Fruit fly (Drosophila melanogaster): ENCODE results near the gene CG31664.

Gene CG31664

DNA sequence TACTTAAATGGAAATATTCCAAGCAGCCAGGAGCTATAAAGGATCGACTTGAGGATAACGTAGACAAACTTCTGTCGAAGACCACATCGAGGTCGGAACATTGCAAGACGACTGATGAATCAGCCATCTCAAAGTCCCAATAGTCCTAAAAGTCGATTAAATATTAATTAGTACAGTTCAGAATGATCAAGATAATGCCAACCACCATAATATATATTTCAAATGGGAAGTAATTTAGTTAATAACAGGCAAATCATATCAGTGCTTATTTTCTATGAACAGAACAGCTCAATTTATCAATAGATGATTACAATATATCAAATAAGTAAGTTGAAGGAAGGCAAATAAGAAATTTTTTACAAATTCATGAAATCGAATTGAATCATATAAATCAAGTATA is 36.0 kb downstream of the CG31664 start, which contains the start of gene Gr22d:
Gene Gr22d, minus strand, starts transcription at position 101 of the 400 bp plus-strand sequence.
- TF ChIP-seq Myc (optimal IDR thresholded peaks at IDR 0.05) (no peak), h (optimal IDR thresholded peaks at IDR 0.05) (no peak), insv (optimal IDR thresholded peaks at IDR 0.05) (no peak), psq (optimal IDR thresholded peaks at IDR 0.05) (no peak), ttk (optimal IDR thresholded peaks at IDR 0.05) (no peak), Sin3A (optimal IDR thresholded peaks at IDR 0.05) (no peak)

dm6 chr2L:1787929-1788328 is 38.4 kb downstream of the CG31664 start:
- no peak for TF ChIP-seq ttk (optimal IDR thresholded peaks at IDR 0.05)
- TF ChIP-seq Sin3A (optimal IDR thresholded peaks at IDR 0.05), result no peak
- no peak for TF ChIP-seq h (optimal IDR thresholded peaks at IDR 0.05)
- TF ChIP-seq Myc (optimal IDR thresholded peaks at IDR 0.05), result no peak
- TF ChIP-seq insv (optimal IDR thresholded peaks at IDR 0.05), result no peak
- no peak for TF ChIP-seq psq (optimal IDR thresholded peaks at IDR 0.05)

DNA sequence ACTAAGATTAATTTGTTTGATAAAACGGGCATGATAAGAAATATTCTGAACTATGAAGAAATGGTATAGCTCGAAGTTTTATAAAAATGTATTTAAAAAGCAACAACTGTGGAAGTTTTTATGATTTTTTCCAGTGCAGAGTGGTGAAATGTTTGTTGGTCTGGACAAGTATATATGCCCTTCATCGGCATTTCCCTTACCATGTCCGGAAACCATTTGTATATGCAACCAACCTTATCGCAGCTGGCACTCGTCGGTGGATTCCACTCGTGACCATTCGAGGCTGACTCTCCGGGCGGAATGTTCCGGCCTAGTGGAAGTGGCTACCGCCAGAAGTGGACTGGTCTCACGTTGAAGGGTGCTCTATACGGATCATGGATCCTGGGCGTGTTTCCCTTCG is 42.5 kb downstream of the CG31664 start, which contains the start of gene Gr22e:
Gene Gr22e, plus strand, starts transcription at position 301 of the 400 bp plus-strand sequence.
- TF ChIP-seq h (optimal IDR thresholded peaks at IDR 0.05) (no peak), Sin3A (optimal IDR thresholded peaks at IDR 0.05) (no peak), psq (optimal IDR thresholded peaks at IDR 0.05) (no peak)

Data from Kc167 (cell line).